Worm (Caenorhabditis elegans): ENCODE measurements around the gene Y39E4B.11.
"Not testable (repeated sequence)": the region's sequence is repeated elsewhere in the genome, so short reads cannot be mapped to it uniquely, and the experiment has no call there.

- not testable (repeated sequence) for TF ChIP-seq nhr-25 (tag; optimal IDR thresholded peaks at IDR 0.05); unc-62 (GFP tag; optimal IDR thresholded peaks at IDR 0.05); zag-1 (tag; optimal IDR thresholded peaks at IDR 0.05); ama-1 (optimal IDR thresholded peaks at IDR 0.05); peb-1 (tag; optimal IDR thresholded peaks at IDR 0.05); R02D3.7 (tag; optimal IDR thresholded peaks at IDR 0.05); ztf-4 (tag; optimal IDR thresholded peaks at IDR 0.05); ceh-82 (tag; optimal IDR thresholded peaks at IDR 0.05); ZK546.5 (tag; optimal IDR thresholded peaks at IDR 0.05)
These were observed 40.5 kb downstream of the Y39E4B.11 start, which contains the start of gene Y43F4A.4 for ce11 chrIII:13245281-13245680.
